Fruit fly (Drosophila melanogaster) whole organism, embryonic: ENCODE data around the gene dob.

Experiments
- Antp ChIP-seq: fragments of 200-800 bp; sonication (Bioruptor generic); optimal IDR thresholded peaks from 3 replicates; lab custom pipeline; 2016; ENCODE audit warnings: missing biosample characterization, missing genetic modification characterization
- Atf6 ChIP-seq: fragments of 200-800 bp; sonication (Bioruptor generic); IDR thresholded peaks from 2 replicates; pipeline ENCODE4 v1.3.6; 2022; ENCODE audit warnings: missing biosample characterization, missing genetic modification characterization
- BtbVII ChIP-seq: fragments of 200-800 bp; sonication (Bioruptor generic); optimal IDR thresholded peaks from 3 replicates; lab custom pipeline; 2017; ENCODE audit warnings: missing biosample characterization, mild to moderate bottlenecking, missing genetic modification characterization
- C15 ChIP-seq: fragments of 200-800 bp; sonication (Bioruptor generic); IDR thresholded peaks from 3 replicates; pipeline ENCODE4 v1.3.6; 2022; ENCODE audit warnings: missing biosample characterization, missing genetic modification characterization
- CG1024 ChIP-seq: fragments of 200-800 bp; sonication (Bioruptor generic); IDR thresholded peaks from 2 replicates; pipeline ENCODE4 v1.3.6; 2022; ENCODE audit warnings: missing biosample characterization, missing genetic modification characterization
- CG10431 ChIP-seq: fragments of 200-800 bp; sonication (Bioruptor generic); optimal IDR thresholded peaks from 3 replicates; lab custom pipeline; 2018; ENCODE audit warnings: missing biosample characterization, mild to moderate bottlenecking, missing genetic modification characterization
- CG12299 ChIP-seq: fragments of 200-800 bp; sonication (Bioruptor generic); optimal IDR thresholded peaks from 2 replicates; lab custom pipeline; 2018; ENCODE audit warnings: missing biosample characterization, mild to moderate bottlenecking, missing genetic modification characterization
- CG14710 ChIP-seq: fragments of 200-800 bp; sonication (Bioruptor generic); optimal IDR thresholded peaks from 3 replicates; lab custom pipeline; 2019; ENCODE audit warnings: missing biosample characterization, mild to moderate bottlenecking, missing genetic modification characterization, moderate library complexity
- CG15601 ChIP-seq: fragments of 200-800 bp; sonication (Bioruptor generic); optimal IDR thresholded peaks from 3 replicates; lab custom pipeline; 2019; ENCODE audit warnings: missing biosample characterization, mild to moderate bottlenecking, missing genetic modification characterization, moderate library complexity
- CG15696 ChIP-seq: fragments of 200-800 bp; sonication (Bioruptor generic); optimal IDR thresholded peaks from 2 replicates; lab custom pipeline; 2019; ENCODE audit warnings: missing biosample characterization, mild to moderate bottlenecking, missing genetic modification characterization, moderate library complexity
- CG16779 ChIP-seq: fragments of 200-800 bp; sonication (Bioruptor generic); IDR thresholded peaks from 2 replicates; pipeline ENCODE4 v1.3.6; 2022; ENCODE audit warnings: missing biosample characterization, missing genetic modification characterization
- CG18011 ChIP-seq: fragments of 200-800 bp; sonication (Bioruptor generic); optimal IDR thresholded peaks from 2 replicates; lab custom pipeline; 2017; ENCODE audit warnings: missing biosample characterization, missing genetic modification characterization, mild to moderate bottlenecking, moderate library complexity, missing genotype
- CG18599 ChIP-seq: fragments of 200-800 bp; sonication (Bioruptor generic); optimal IDR thresholded peaks from 3 replicates; lab custom pipeline; 2017; ENCODE audit warnings: missing biosample characterization, missing genetic modification characterization, mild to moderate bottlenecking, moderate library complexity, missing genetic modification reagents
- CG2202 ChIP-seq: fragments of 200-800 bp; sonication (Bioruptor generic); optimal IDR thresholded peaks from 2 replicates; lab custom pipeline; 2018; ENCODE audit warnings: missing biosample characterization, mild to moderate bottlenecking, missing genetic modification characterization
- CG2678 ChIP-seq: fragments of 200-800 bp; sonication (Bioruptor generic); optimal IDR thresholded peaks from 3 replicates; lab custom pipeline; 2019; ENCODE audit warnings: missing biosample characterization, mild to moderate bottlenecking, missing genetic modification characterization, moderate library complexity
- CG2875 ChIP-seq: fragments of 200-800 bp; sonication (Bioruptor generic); optimal IDR thresholded peaks from 2 replicates; lab custom pipeline; 2017; ENCODE audit warnings: missing biosample characterization, mild to moderate bottlenecking, missing genetic modification characterization, missing genetic modification reagents
- CG31365 ChIP-seq: fragments of 200-800 bp; sonication (Bioruptor generic); optimal IDR thresholded peaks from 2 replicates; lab custom pipeline; 2018; ENCODE audit warnings: missing biosample characterization, mild to moderate bottlenecking, missing genetic modification characterization
- CG4617 ChIP-seq: fragments of 200-800 bp; sonication (Bioruptor generic); optimal IDR thresholded peaks from 3 replicates; lab custom pipeline; 2016; ENCODE audit warnings: missing biosample characterization, missing genetic modification characterization, borderline replicate concordance
- CG5180 ChIP-seq: fragments of 200-800 bp; sonication (Bioruptor generic); optimal IDR thresholded peaks from 3 replicates; lab custom pipeline; 2017; ENCODE audit warnings: missing biosample characterization, missing genetic modification characterization, mild to moderate bottlenecking, moderate library complexity, missing genetic modification reagents
- CG5245 ChIP-seq: fragments of 200-800 bp; sonication (Bioruptor generic); optimal IDR thresholded peaks from 3 replicates; lab custom pipeline; 2016; ENCODE audit warnings: missing biosample characterization, missing genetic modification characterization
- CG6254 ChIP-seq: fragments of 200-800 bp; sonication (Bioruptor generic); optimal IDR thresholded peaks from 3 replicates; lab custom pipeline; 2017; ENCODE audit warnings: mild to moderate bottlenecking, missing biosample characterization, missing genetic modification reagents, missing genetic modification characterization
- CG7357 ChIP-seq: fragments of 200-800 bp; sonication (Bioruptor generic); IDR thresholded peaks from 3 replicates; pipeline ENCODE4 v1.3.6; 2022; ENCODE audit warnings: missing biosample characterization, missing genetic modification characterization
- CG7786 ChIP-seq: fragments of 200-800 bp; sonication (Bioruptor generic); optimal IDR thresholded peaks from 2 replicates; lab custom pipeline; 2016; ENCODE audit warnings: missing biosample characterization, missing genetic modification characterization
- CG7928 ChIP-seq: fragments of 200-800 bp; sonication (Bioruptor generic); optimal IDR thresholded peaks from 2 replicates; lab custom pipeline; 2017; ENCODE audit warnings: missing biosample characterization, mild to moderate bottlenecking, missing genetic modification characterization
- CG7963 ChIP-seq: fragments of 200-800 bp; sonication (Bioruptor generic); IDR thresholded peaks from 3 replicates; pipeline ENCODE4 v1.3.6; 2022; ENCODE audit warnings: missing biosample characterization, missing genetic modification characterization; ENCODE audit not compliant: partially characterized antibody
- CG8478 ChIP-seq: fragments of >200 bp; optimal IDR thresholded peaks from 2 replicates; lab custom pipeline; 2018
- CG8924 ChIP-seq: fragments of 200-800 bp; optimal IDR thresholded peaks from 3 replicates; lab custom pipeline; 2019; ENCODE audit warnings: missing biosample characterization, mild to moderate bottlenecking, missing genetic modification characterization, moderate library complexity
- Chrac-16 ChIP-seq: fragments of 200-800 bp; sonication (Bioruptor generic); optimal IDR thresholded peaks from 3 replicates; lab custom pipeline; 2016; ENCODE audit warnings: missing biosample characterization, missing genetic modification characterization
- CrebB ChIP-seq: fragments of 200-800 bp; sonication (Bioruptor generic); optimal IDR thresholded peaks from 3 replicates; lab custom pipeline; 2018; ENCODE audit warnings: missing biosample characterization, mild to moderate bottlenecking, missing genetic modification characterization
- E2f2 ChIP-seq: fragments of 200-800 bp; sonication (Bioruptor generic); IDR thresholded peaks from 2 replicates; pipeline ENCODE4 v1.3.6; 2022; ENCODE audit warnings: missing biosample characterization, missing genetic modification characterization
- Hr39 ChIP-seq: fragments of >200 bp; optimal IDR thresholded peaks from 2 replicates; lab custom pipeline; 2017
- NK7.1 ChIP-seq: fragments of 200-800 bp; sonication (Bioruptor generic); optimal IDR thresholded peaks from 3 replicates; lab custom pipeline; 2016; ENCODE audit warnings: missing biosample characterization, missing genetic modification characterization
- Ravus ChIP-seq: fragments of 200-800 bp; sonication (Bioruptor generic); IDR thresholded peaks from 2 replicates; pipeline ENCODE4 v1.3.6; 2022; ENCODE audit warnings: missing biosample characterization, missing genetic modification characterization
- Stat92E ChIP-seq, 3 experiments: fragments of >200 bp in 2 of 3; fragments of 200-800 bp in 1 of 3; sonication (Bioruptor generic) in 1 of 3; optimal IDR thresholded peaks; 2 replicates each; lab custom pipeline; 2017 to 2019; ENCODE audit warnings: missing biosample characterization in 3 of 3, missing genetic modification characterization in 3 of 3, mild to moderate bottlenecking in 1 of 3, moderate library complexity in 1 of 3
- YL-1 ChIP-seq: fragments of 200-800 bp; sonication (Bioruptor generic); optimal IDR thresholded peaks from 3 replicates; lab custom pipeline; 2017; ENCODE audit warnings: missing biosample characterization, mild to moderate bottlenecking, missing genetic modification characterization
- ase ChIP-seq: fragments of 200-800 bp; sonication (Bioruptor generic); IDR thresholded peaks from 3 replicates; pipeline ENCODE4 v1.3.6; 2022; ENCODE audit warnings: missing biosample characterization, missing genetic modification characterization
- exex ChIP-seq: fragments of 200-800 bp; sonication (Bioruptor generic); optimal IDR thresholded peaks from 4 replicates; lab custom pipeline; 2018; ENCODE audit warnings: missing biosample characterization, mild to moderate bottlenecking, missing genetic modification characterization, moderate library complexity
- gce ChIP-seq: fragments of 200-800 bp; sonication (Bioruptor generic); IDR thresholded peaks from 3 replicates; pipeline ENCODE4 v1.3.6; 2022; ENCODE audit warnings: missing biosample characterization, missing genetic modification characterization
- gcm ChIP-seq: fragments of 200-800 bp; sonication (Bioruptor generic); optimal IDR thresholded peaks from 2 replicates; lab custom pipeline; 2019; ENCODE audit warnings: missing biosample characterization, mild to moderate bottlenecking, missing genetic modification characterization, moderate library complexity
- hb ChIP-seq: fragments of 200-800 bp; sonication (Bioruptor generic); IDR thresholded peaks from 3 replicates; pipeline ENCODE4 v1.3.6; 2022; ENCODE audit warnings: missing biosample characterization, missing genetic modification characterization; ENCODE audit not compliant: partially characterized antibody
- hkb ChIP-seq, 2 experiments: fragments of 200-800 bp in 1 of 2; fragments of >200 bp in 1 of 2; sonication (Bioruptor generic) in 1 of 2; IDR thresholded peaks in 1 of 2; optimal IDR thresholded peaks in 1 of 2; 2 replicates each; pipeline versions ENCODE4 v1.3.6 to Lab custom; 2017 to 2022; ENCODE audit warnings: missing biosample characterization in 1 of 2, missing genetic modification characterization in 1 of 2
- kni ChIP-seq: fragments of 200-800 bp; sonication (Bioruptor generic); optimal IDR thresholded peaks from 3 replicates; lab custom pipeline; 2017; ENCODE audit warnings: mild to moderate bottlenecking, missing biosample characterization, missing genetic modification reagents, missing genetic modification characterization
- nerfin-1 ChIP-seq: fragments of 200-800 bp; sonication (Bioruptor generic); optimal IDR thresholded peaks from 3 replicates; lab custom pipeline; 2019; ENCODE audit warnings: missing biosample characterization, mild to moderate bottlenecking, missing genetic modification characterization, moderate library complexity
- nmo ChIP-seq: fragments of 200-800 bp; sonication (Bioruptor generic); optimal IDR thresholded peaks from 2 replicates; lab custom pipeline; 2018; ENCODE audit warnings: missing biosample characterization, mild to moderate bottlenecking, missing genetic modification characterization, moderate library complexity
- salm ChIP-seq: fragments of 200-800 bp; sonication (Bioruptor generic); optimal IDR thresholded peaks from 2 replicates; lab custom pipeline; 2018; ENCODE audit warnings: missing biosample characterization, mild to moderate bottlenecking, missing genetic modification characterization
- sd ChIP-seq: fragments of 200-800 bp; sonication (Bioruptor generic); optimal IDR thresholded peaks from 3 replicates; lab custom pipeline; 2018; ENCODE audit warnings: missing biosample characterization, mild to moderate bottlenecking, missing genetic modification characterization, moderate library complexity
- so ChIP-seq: fragments of 200-800 bp; sonication (Bioruptor generic); IDR thresholded peaks from 3 replicates; pipeline ENCODE4 v1.3.6; 2022; ENCODE audit warnings: missing biosample characterization, missing genetic modification characterization
- sug ChIP-seq: fragments of 200-800 bp; optimal IDR thresholded peaks from 2 replicates; lab custom pipeline; 2019; ENCODE audit warnings: missing biosample characterization, mild to moderate bottlenecking, missing genetic modification characterization, moderate library complexity
- tio ChIP-seq: fragments of 200-800 bp; sonication (Bioruptor generic); optimal IDR thresholded peaks from 2 replicates; lab custom pipeline; 2017; ENCODE audit warnings: missing biosample characterization, missing genetic modification characterization, inconsistent platforms
- zen ChIP-seq: fragments of 200-800 bp; sonication (Bioruptor generic); optimal IDR thresholded peaks from 3 replicates; lab custom pipeline; 2018; ENCODE audit warnings: missing biosample characterization, mild to moderate bottlenecking, missing genetic modification characterization, moderate library complexity

The dob gene

DNA sequence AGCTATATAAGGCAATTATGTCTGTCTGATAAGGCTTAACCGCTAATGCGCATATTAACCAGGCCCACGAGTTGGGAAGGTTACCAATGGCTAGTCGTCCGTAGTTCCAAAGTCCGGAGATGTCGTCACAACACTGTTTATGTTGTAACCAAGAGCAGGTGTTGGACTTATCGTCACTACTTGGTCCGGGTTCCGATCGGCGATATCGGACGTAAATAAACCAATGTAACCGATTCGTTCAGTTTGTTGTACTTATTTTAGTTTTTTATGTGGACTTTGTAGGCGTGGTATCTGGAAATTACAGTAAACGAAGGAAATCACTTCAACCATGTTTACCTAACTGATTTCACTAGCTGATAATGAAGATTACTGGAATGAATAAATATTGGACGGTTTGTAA, 11.6 kb downstream of the dob start (continued):
- TF ChIP-seq CG15601 (tag; lab: Kevin White, UChicago) (peak; percentile 71), E2f2 (GFP tag; lab: Robert Waterston, UW) (no peak), CG8924 (tag; lab: Kevin White, UChicago) (no peak), CG2202 (tag; lab: Kevin White, UChicago) (peak; percentile 24), CG6254 (GFP tag; lab: Kevin White, UChicago) (peak; percentile 47), NK7.1 (GFP tag; lab: Kevin White, UChicago) (no peak), tio (GFP tag; lab: Kevin White, UChicago) (no peak), ase (GFP tag; lab: Robert Waterston, UW) (no peak), CG1024 (no peak), hb (GFP tag; lab: Robert Waterston, UW) (no peak), CG10431 (GFP tag; lab: Kevin White, UChicago) (peak; percentile 44), CG31365 (tag; lab: Kevin White, UChicago) (no peak), C15 (no peak), Ravus (GFP tag; lab: Robert Waterston, UW) (no peak), salm (tag; lab: Kevin White, UChicago) (peak; percentile 25), Atf6 (GFP tag; lab: Robert Waterston, UW) (no peak), BtbVII (GFP tag; lab: Kevin White, UChicago) (peak; percentile 64), sug (tag; lab: Kevin White, UChicago) (peak; percentile 51), YL-1 (GFP tag; lab: Kevin White, UChicago) (no peak), zen (no peak), exex (tag; lab: Kevin White, UChicago) (peak; percentile 96), CG7928 (GFP tag; lab: Kevin White, UChicago) (no peak), CG7357 (no peak), CG7963 (GFP tag; lab: Robert Waterston, UW) (no peak), CG14710 (peak; percentile 9), gcm (peak; percentile 8), hkb (optimal IDR thresholded peaks at IDR 0.05; lab: Kevin White, UChicago) (no peak), hkb (GFP tag; IDR thresholded peaks at IDR 0.05; lab: Robert Waterston, UW) (peak; percentile 42; the same call in 1 of the 2 replicates), CrebB (peak; percentile 13), sd (tag; lab: Kevin White, UChicago) (peak; percentile 35), CG18011 (no peak), CG15696 (tag; lab: Kevin White, UChicago) (peak; percentile 29), CG16779 (GFP tag; lab: Robert Waterston, UW) (no peak), CG2875 (GFP tag; lab: Kevin White, UChicago) (peak; percentile 38), CG12299 (tag; lab: Kevin White, UChicago) (peak; percentile 14), gce (GFP tag; lab: Robert Waterston, UW) (peak; percentile 14; the same call in 1 of the 3 replicates), CG5180 (GFP tag; lab: Kevin White, UChicago) (peak; percentile 47), CG8478 (lab: Kevin White, UChicago) (no peak), CG2678 (peak; percentile 32), Antp (GFP tag; lab: Kevin White, UChicago) (no peak), nmo (no peak), Hr39 (lab: Kevin White, UChicago) (no peak), CG7786 (GFP tag; lab: Kevin White, UChicago) (no peak), kni (GFP tag; lab: Kevin White, UChicago) (peak; percentile 65), nerfin-1 (tag; lab: Kevin White, UChicago) (peak; percentile 12), so (GFP tag; lab: Robert Waterston, UW) (no peak), CG18599 (GFP tag; lab: Kevin White, UChicago) (peak; percentile 9), Chrac-16 (GFP tag; lab: Kevin White, UChicago) (no peak), CG4617 (GFP tag; lab: Kevin White, UChicago) (no peak), CG5245 (GFP tag; lab: Kevin White, UChicago) (no peak), Stat92E (GFP tag; optimal IDR thresholded peaks at IDR 0.05; lab: Kevin White, UChicago) (no peak)
